Fruit fly (Drosophila melanogaster) whole organism, wandering third instar larva: ENCODE data around the gene Jon66Cii.

ENCODE experiments used
- CrebA ChIP-seq: fragments of 200-800 bp; sonication (Bioruptor generic); optimal IDR thresholded peaks from 2 replicates; lab custom pipeline; 2016; ENCODE audit warnings: missing biosample characterization, mild to moderate bottlenecking, missing genetic modification characterization, borderline replicate concordance
- Rel ChIP-seq, 2 experiments: fragments of 200-800 bp; sonication (Bioruptor generic) in 1 of 2; optimal IDR thresholded peaks; 2 replicates in 1 of 2; 3 replicates in 1 of 2; lab custom pipeline; 2016 to 2019; ENCODE audit warnings: mild to moderate bottlenecking in 2 of 2, missing biosample characterization in 2 of 2, missing genetic modification characterization in 2 of 2, moderate library complexity in 1 of 2
- Vsx2 ChIP-seq: fragments of 200-300, 225-300 bp; sonication (Bioruptor generic); optimal IDR thresholded peaks from 2 replicates; lab custom pipeline; 2018; ENCODE audit warnings: missing biosample characterization, missing genetic modification characterization; ENCODE audit not compliant: partially characterized antibody
- dmrt93B ChIP-seq: fragments of 200-800 bp; sonication (Bioruptor generic); optimal IDR thresholded peaks from 2 replicates; lab custom pipeline; 2018; ENCODE audit warnings: missing biosample characterization, mild to moderate bottlenecking, missing genetic modification characterization
- fru ChIP-seq: fragments of 200-800 bp; sonication (Bioruptor generic); optimal IDR thresholded peaks from 3 replicates; lab custom pipeline; 2016; ENCODE audit warnings: missing biosample characterization, mild to moderate bottlenecking, missing genetic modification characterization
- h ChIP-seq: fragments of 200-800 bp; sonication (Bioruptor generic); optimal IDR thresholded peaks from 3 replicates; lab custom pipeline; 2016; ENCODE audit warnings: missing biosample characterization, mild to moderate bottlenecking, missing genetic modification characterization

dm6 chr3L:8412725-8413124 is 19.3 kb upstream of the Jon66Cii start, which contains the start of the genes Oseg1 and mtrm:
- TF ChIP-seq dmrt93B (GFP tag; lab: Kevin White, UChicago) (no peak), Vsx2 (GFP tag; lab: Kevin White, UChicago) (no peak), fru (GFP tag; lab: Kevin White, UChicago) (no peak), h (GFP tag; lab: Kevin White, UChicago) (no peak), CrebA (GFP tag; lab: Kevin White, UChicago) (no peak), Rel (GFP tag; optimal IDR thresholded peaks at IDR 0.05; lab: Kevin White, UChicago) (no peak), Rel (tag; optimal IDR thresholded peaks at IDR 0.05; lab: Kevin White, UChicago) (no peak)
